Fruit fly (Drosophila melanogaster) whole organism, wandering third instar larva: ENCODE data around the gene CG13896.

Experiments
- Abd-B ChIP-seq: fragments of >200 bp; optimal IDR thresholded peaks from 2 replicates; lab custom pipeline; 2017; ENCODE audit warnings: missing biosample characterization, missing genetic modification characterization
- Hnf4 ChIP-seq: fragments of 200-800 bp; sonication (Bioruptor generic); optimal IDR thresholded peaks from 2 replicates; lab custom pipeline; 2016; ENCODE audit warnings: missing biosample characterization, mild to moderate bottlenecking, missing genetic modification characterization
- Hr78 ChIP-seq: fragments of >200 bp; optimal IDR thresholded peaks from 2 replicates; lab custom pipeline; 2017; ENCODE audit warnings: missing biosample characterization, missing genetic modification characterization
- Hr83 ChIP-seq: fragments of 200-300 bp; sonication (Bioruptor generic); optimal IDR thresholded peaks from 2 replicates; lab custom pipeline; 2016; ENCODE audit warnings: missing biosample characterization, mild to moderate bottlenecking, missing genetic modification characterization, moderate library complexity; ENCODE audit not compliant: poor library complexity, severe bottlenecking
- Jra ChIP-seq: sonication (Bioruptor generic); optimal IDR thresholded peaks from 2 replicates; lab custom pipeline; 2016; ENCODE audit warnings: missing biosample characterization, missing genetic modification characterization
- Myc ChIP-seq: fragments of >200 bp; optimal IDR thresholded peaks from 2 replicates; lab custom pipeline; 2017
- OdsH ChIP-seq: fragments of 200-800 bp; sonication (Bioruptor generic); optimal IDR thresholded peaks from 2 replicates; lab custom pipeline; 2016; ENCODE audit warnings: missing biosample characterization, mild to moderate bottlenecking, missing genetic modification characterization
- lola ChIP-seq: fragments of >200 bp; optimal IDR thresholded peaks from 2 replicates; lab custom pipeline; 2017; ENCODE audit warnings: missing biosample characterization, missing genetic modification characterization
- pan ChIP-seq: fragments of >200 bp; optimal IDR thresholded peaks from 2 replicates; lab custom pipeline; 2017
- woc ChIP-seq: sonication (Bioruptor generic); optimal IDR thresholded peaks from 2 replicates; lab custom pipeline; 2016; ENCODE audit warnings: missing biosample characterization, mild to moderate bottlenecking, missing genetic modification characterization

dm6 chr3L:703160-703793, 8.4 kb downstream of the CG13896 start:
- TF ChIP-seq pan (lab: Kevin White, UChicago): no peak
- no peak for TF ChIP-seq lola (GFP tag; lab: Kevin White, UChicago)
- no peak for TF ChIP-seq OdsH (GFP tag; lab: Kevin White, UChicago)
- no peak for TF ChIP-seq Myc
- no peak for TF ChIP-seq Hr83 (GFP tag; lab: Kevin White, UChicago)
- TF ChIP-seq Hnf4: no peak
- TF ChIP-seq Hr78 (GFP tag; lab: Kevin White, UChicago): no peak
- no peak for TF ChIP-seq Jra (GFP tag; lab: Kevin White, UChicago)
- TF ChIP-seq Abd-B: no peak
- no peak for TF ChIP-seq woc (GFP tag; lab: Kevin White, UChicago)
